Worm (Caenorhabditis elegans) whole organism, L3 larva: ENCODE data around the gene slc-25A10.
A peak's percentile ranks its signal among the peaks of the same experiment; 100 is the strongest.

Source experiments
- R02D3.7 ChIP-seq: fragments of 150-350 bp; optimal IDR thresholded peaks from 2 replicates; lab custom pipeline; 2014; ENCODE audit warnings: missing biosample characterization, missing genetic modification characterization
- ZK546.5 ChIP-seq: sonication (generic microtip); optimal IDR thresholded peaks from 2 replicates; lab custom pipeline; 2017; ENCODE audit warnings: missing biosample characterization, missing genetic modification characterization
- aly-2 ChIP-seq: fragments of 150-350 bp; optimal IDR thresholded peaks from 2 replicates; lab custom pipeline; 2014; ENCODE audit warnings: missing biosample characterization, missing genetic modification characterization
- ama-1 ChIP-seq: fragments of 150-350 bp; optimal IDR thresholded peaks from 2 replicates; lab custom pipeline; 2018
- ceh-16 ChIP-seq: sonication (generic microtip); optimal IDR thresholded peaks from 2 replicates; lab custom pipeline; 2017; ENCODE audit warnings: missing biosample characterization, missing genetic modification characterization
- ceh-28 ChIP-seq: fragments of 150-350 bp; optimal IDR thresholded peaks from 2 replicates; lab custom pipeline; 2014; ENCODE audit warnings: missing biosample characterization, missing genetic modification reagents, missing genetic modification characterization
- ceh-82 ChIP-seq: fragments of 150-350 bp; optimal IDR thresholded peaks from 2 replicates; lab custom pipeline; 2014; ENCODE audit warnings: missing biosample characterization, missing genetic modification characterization
- ceh-9 ChIP-seq: sonication (generic microtip); optimal IDR thresholded peaks from 2 replicates; lab custom pipeline; 2018; ENCODE audit warnings: missing biosample characterization, missing genetic modification characterization
- daf-12 ChIP-seq: fragments of 150-350 bp; optimal IDR thresholded peaks from 2 replicates; lab custom pipeline; 2014; ENCODE audit warnings: missing biosample characterization, missing genetic modification reagents, missing genetic modification characterization
- egl-27 ChIP-seq: sonication (generic microtip); optimal IDR thresholded peaks from 4 replicates; lab custom pipeline; 2017; ENCODE audit warnings: missing biosample characterization, missing genetic modification reagents, missing genetic modification characterization
- egl-5 ChIP-seq: fragments of 150-350 bp; optimal IDR thresholded peaks from 2 replicates; lab custom pipeline; 2017; ENCODE audit warnings: missing biosample characterization, missing genetic modification reagents, missing genetic modification characterization, inconsistent platforms
- elt-1 ChIP-seq: fragments of 150-350 bp; optimal IDR thresholded peaks from 2 replicates; lab custom pipeline; 2014; ENCODE audit warnings: missing biosample characterization, missing genetic modification characterization
- elt-2 ChIP-seq: sonication (generic microtip); optimal IDR thresholded peaks from 2 replicates; lab custom pipeline; 2016; ENCODE audit warnings: missing genetic modification reagents, mild to moderate bottlenecking, missing genetic modification characterization, missing compliant biosample characterization
- elt-3 ChIP-seq, 3 experiments: fragments of 150-350 bp in 1 of 3; sonication (generic microtip) in 2 of 3; optimal IDR thresholded peaks; 2 replicates in 2 of 3; 4 replicates in 1 of 3; lab custom pipeline; 2014 to 2017; ENCODE audit warnings: missing biosample characterization in 3 of 3, missing genetic modification characterization in 3 of 3
- eor-1 ChIP-seq, 2 experiments: fragments of 150-350 bp; optimal IDR thresholded peaks; 2 replicates each; lab custom pipeline; 2014 to 2018; ENCODE audit warnings: missing biosample characterization in 2 of 2, missing genetic modification characterization in 2 of 2
- fkh-10 ChIP-seq: sonication (generic microtip); optimal IDR thresholded peaks from 2 replicates; lab custom pipeline; 2017; ENCODE audit warnings: missing biosample characterization, missing genetic modification reagents, missing genetic modification characterization
- fkh-2 ChIP-seq: fragments of 150-350 bp; optimal IDR thresholded peaks from 2 replicates; lab custom pipeline; 2014; ENCODE audit warnings: missing biosample characterization, missing genetic modification reagents, missing genetic modification characterization
- fos-1 ChIP-seq: fragments of 150-350 bp; optimal IDR thresholded peaks from 2 replicates; lab custom pipeline; 2014; ENCODE audit warnings: missing biosample characterization, missing genetic modification characterization
- hmg-11 ChIP-seq: sonication (generic microtip); optimal IDR thresholded peaks from 2 replicates; lab custom pipeline; 2016; ENCODE audit warnings: missing genetic modification characterization, missing compliant biosample characterization
- jun-1 ChIP-seq: fragments of 150-350 bp; optimal IDR thresholded peaks from 2 replicates; lab custom pipeline; 2014; ENCODE audit warnings: missing biosample characterization, missing genetic modification reagents, missing genetic modification characterization
- lin-15B ChIP-seq: fragments of 150-350 bp; optimal IDR thresholded peaks from 2 replicates; lab custom pipeline; 2014; ENCODE audit warnings: missing biosample characterization, missing genetic modification characterization
- lin-39 ChIP-seq: fragments of 150-350 bp; optimal IDR thresholded peaks from 2 replicates; lab custom pipeline; 2018; ENCODE audit warnings: missing biosample characterization, missing genetic modification reagents, missing genetic modification characterization
- lsy-12 ChIP-seq: sonication (generic microtip); optimal IDR thresholded peaks from 2 replicates; lab custom pipeline; 2016; ENCODE audit warnings: mild to moderate bottlenecking, missing genetic modification characterization, missing compliant biosample characterization
- mdl-1 ChIP-seq: fragments of 150-350 bp; optimal IDR thresholded peaks from 2 replicates; lab custom pipeline; 2014; ENCODE audit warnings: missing biosample characterization, missing genetic modification characterization
- mml-1 ChIP-seq: fragments of 150-350 bp; sonication (generic microtip); optimal IDR thresholded peaks from 3 replicates; lab custom pipeline; 2014; ENCODE audit warnings: missing biosample characterization, missing genetic modification characterization
- nfya-1 ChIP-seq: sonication (generic microtip); optimal IDR thresholded peaks from 2 replicates; lab custom pipeline; 2017; ENCODE audit warnings: missing genetic modification characterization, mild to moderate bottlenecking, missing compliant biosample characterization, antibody characterized with exemption, moderate library complexity; ENCODE audit not compliant: insufficient read depth
- nhr-11 ChIP-seq: fragments of 150-350 bp; optimal IDR thresholded peaks from 2 replicates; lab custom pipeline; 2014; ENCODE audit warnings: missing biosample characterization, missing genetic modification characterization
- nhr-12 ChIP-seq: fragments of 150-350 bp; optimal IDR thresholded peaks from 2 replicates; lab custom pipeline; 2014; ENCODE audit warnings: missing biosample characterization, missing genetic modification characterization
- nhr-23 ChIP-seq: fragments of 150-350 bp; optimal IDR thresholded peaks from 2 replicates; lab custom pipeline; 2014; ENCODE audit warnings: missing biosample characterization, missing genetic modification reagents, missing genetic modification characterization
- nhr-237 ChIP-seq: fragments of 150-350 bp; optimal IDR thresholded peaks from 2 replicates; lab custom pipeline; 2014; ENCODE audit warnings: missing biosample characterization, missing genetic modification characterization
- nhr-25 ChIP-seq: sonication (generic microtip); optimal IDR thresholded peaks from 2 replicates; lab custom pipeline; 2017; ENCODE audit warnings: missing biosample characterization, missing genetic modification characterization
- nhr-28 ChIP-seq: fragments of 150-350 bp; optimal IDR thresholded peaks from 2 replicates; lab custom pipeline; 2014; ENCODE audit warnings: missing biosample characterization, missing genetic modification characterization
- nhr-43 ChIP-seq: sonication (generic microtip); optimal IDR thresholded peaks from 2 replicates; lab custom pipeline; 2016; ENCODE audit warnings: mild to moderate bottlenecking, missing genetic modification characterization, missing compliant biosample characterization; ENCODE audit not compliant: poor library complexity, severe bottlenecking
- nhr-67 ChIP-seq: fragments of 150-350 bp; optimal IDR thresholded peaks from 2 replicates; lab custom pipeline; 2014; ENCODE audit warnings: missing biosample characterization, missing genetic modification characterization
- nhr-76 ChIP-seq: fragments of 150-350 bp; sonication (generic microtip); optimal IDR thresholded peaks from 5 replicates; lab custom pipeline; 2014; ENCODE audit warnings: missing biosample characterization, missing genetic modification characterization
- nhr-77 ChIP-seq: fragments of 150-350 bp; optimal IDR thresholded peaks from 2 replicates; lab custom pipeline; 2014; ENCODE audit warnings: missing biosample characterization, missing genetic modification characterization
- pha-4 ChIP-seq: fragments of 150-350 bp; optimal IDR thresholded peaks from 2 replicates; lab custom pipeline; 2014; ENCODE audit warnings: missing biosample characterization, missing genetic modification reagents, missing genetic modification characterization
- pqm-1 ChIP-seq: fragments of 150-350 bp; optimal IDR thresholded peaks from 2 replicates; lab custom pipeline; 2017; ENCODE audit warnings: missing biosample characterization, missing genetic modification characterization, inconsistent platforms
- sea-2 ChIP-seq: fragments of 150-350 bp; sonication (generic microtip); optimal IDR thresholded peaks from 4 replicates; lab custom pipeline; 2014; ENCODE audit warnings: missing biosample characterization, missing genetic modification reagents, missing genetic modification characterization
- skn-1 ChIP-seq: fragments of 150-350 bp; optimal IDR thresholded peaks from 2 replicates; lab custom pipeline; 2014; ENCODE audit warnings: missing biosample characterization, missing genetic modification characterization
- snpc-4 ChIP-seq: fragments of 150-350 bp; optimal IDR thresholded peaks from 2 replicates; lab custom pipeline; 2014; ENCODE audit warnings: missing biosample characterization, missing genetic modification characterization
- tbx-2 ChIP-seq: sonication (generic microtip); optimal IDR thresholded peaks from 2 replicates; lab custom pipeline; 2016; ENCODE audit warnings: mild to moderate bottlenecking, missing genetic modification characterization, missing compliant biosample characterization
- unc-39 ChIP-seq: sonication (generic microtip); optimal IDR thresholded peaks from 4 replicates; lab custom pipeline; 2017; ENCODE audit warnings: missing biosample characterization, missing genetic modification characterization
- unc-62 ChIP-seq: fragments of 150-350 bp; sonication (generic microtip); optimal IDR thresholded peaks from 4 replicates; lab custom pipeline; 2014; ENCODE audit warnings: missing biosample characterization, missing genetic modification reagents, missing genetic modification characterization
- zag-1 ChIP-seq: fragments of 150-350 bp; optimal IDR thresholded peaks from 2 replicates; lab custom pipeline; 2014; ENCODE audit warnings: missing biosample characterization, missing genetic modification characterization
- ztf-11 ChIP-seq: fragments of 150-350 bp; optimal IDR thresholded peaks from 2 replicates; lab custom pipeline; 2014; ENCODE audit warnings: missing biosample characterization, missing genetic modification characterization
- ztf-4 ChIP-seq: fragments of 150-350 bp; optimal IDR thresholded peaks from 2 replicates; lab custom pipeline; 2014; ENCODE audit warnings: missing biosample characterization, missing genetic modification characterization

Gene slc-25A10

DNA sequence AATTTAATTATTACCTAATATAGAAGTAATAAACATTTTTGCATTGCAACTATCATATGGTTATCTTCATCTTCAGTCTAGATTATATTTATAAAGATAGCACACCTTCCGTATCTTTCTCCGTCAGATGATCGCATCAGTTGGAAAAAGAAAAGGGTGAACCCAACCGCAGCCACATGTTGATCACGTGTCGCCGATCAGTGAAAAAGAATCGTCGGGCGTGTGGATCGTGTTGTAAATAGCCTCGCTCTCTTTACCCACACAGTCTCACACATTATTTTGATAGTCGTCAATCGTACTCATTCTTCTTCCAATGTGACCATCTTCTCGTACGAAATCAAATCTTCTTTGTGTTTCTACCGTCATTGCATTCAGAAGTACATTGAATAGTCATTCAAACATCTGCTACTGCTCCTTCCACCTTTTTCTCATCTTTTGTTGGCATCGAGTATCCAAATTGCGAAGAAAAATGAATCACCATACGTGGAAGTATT is 18.4 kb upstream of the slc-25A10 start (continued):
- TF ChIP-seq nhr-77 (peak; percentile 13), eor-1 (tag; optimal IDR thresholded peaks at IDR 0.05; lab: Kevin White, UChicago) (peak in 1 of 2 experiments; percentile 71)

DNA sequence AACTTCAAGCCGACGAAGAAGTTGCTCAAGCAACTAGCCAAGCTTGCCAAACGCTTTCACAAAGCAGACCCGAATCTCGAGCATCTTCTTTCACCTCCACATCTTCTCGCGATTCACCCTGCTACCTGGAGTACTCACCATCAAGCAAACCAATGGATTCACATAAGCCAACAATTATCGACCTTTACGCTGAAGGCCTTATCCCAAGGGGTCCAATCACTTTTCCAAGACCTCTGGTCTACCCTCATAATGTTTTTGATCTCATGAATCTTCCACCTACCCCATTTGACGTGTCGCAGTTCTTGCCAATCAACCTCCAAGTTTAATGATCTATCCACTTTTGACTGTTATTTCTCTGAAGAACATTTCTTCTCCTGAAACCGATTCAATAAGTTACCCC is 17.9 kb upstream of the slc-25A10 start:
- TF ChIP-seq ama-1 (lab: Kevin White, UChicago) (peak; percentile 91), nhr-12 (tag; lab: Kevin White, UChicago) (no peak)

DNA sequence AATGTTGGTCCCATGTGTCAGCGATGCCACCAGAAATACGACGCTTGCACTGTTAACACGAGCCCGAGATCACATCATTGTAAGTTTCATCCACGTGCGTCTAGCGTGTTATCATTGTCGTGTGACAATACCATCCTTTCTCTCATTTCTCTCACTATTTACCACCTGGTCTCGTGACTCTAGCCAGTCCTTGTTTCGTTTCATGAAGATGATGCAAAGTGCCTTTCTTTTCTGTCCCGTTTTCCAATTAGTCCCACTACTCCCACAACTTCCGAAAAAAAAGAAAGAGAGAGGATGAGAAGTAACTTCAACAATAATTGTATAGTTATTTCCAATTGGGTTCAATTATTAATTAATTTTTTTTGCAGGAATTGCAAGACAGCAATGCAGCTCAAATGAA is 17.4 kb upstream of the slc-25A10 start:
- TF ChIP-seq skn-1 (tag; lab: Kevin White, UChicago): no peak
- peak; percentile 100 for TF ChIP-seq mdl-1 (tag; lab: Kevin White, UChicago)
- peak; percentile 78 for TF ChIP-seq nhr-25 (tag; lab: Kevin White, UChicago)
- peak; percentile 69 for TF ChIP-seq nhr-23 (tag; lab: Kevin White, UChicago)
- TF ChIP-seq lin-39 (tag; lab: Kevin White, UChicago): no peak
- TF ChIP-seq ceh-28: no peak
- no peak for TF ChIP-seq ceh-16
- TF ChIP-seq egl-5 (tag; lab: Kevin White, UChicago): no peak
- TF ChIP-seq ceh-9 (tag; lab: Kevin White, UChicago): no peak
- TF ChIP-seq unc-39: no peak
- peak in 1 of 3 experiments; percentile 33 for TF ChIP-seq elt-3 (tag; optimal IDR thresholded peaks at IDR 0.05; lab: Kevin White, UChicago)
- TF ChIP-seq lsy-12 (tag; lab: Kevin White, UChicago): no peak
- no peak for TF ChIP-seq hmg-11 (tag; lab: Kevin White, UChicago)
- TF ChIP-seq unc-62 (GFP tag; lab: Kevin White, UChicago): no peak
- no peak for TF ChIP-seq nhr-77
- TF ChIP-seq nhr-67: no peak
- TF ChIP-seq ztf-4: no peak
- TF ChIP-seq pha-4: peak; percentile 75
- TF ChIP-seq sea-2 (GFP tag; lab: Kevin White, UChicago): no peak
- TF ChIP-seq nhr-237 (tag; lab: Kevin White, UChicago): no peak
- no peak for TF ChIP-seq elt-1 (tag; lab: Kevin White, UChicago)
- TF ChIP-seq lin-15B (tag; lab: Kevin White, UChicago): no peak
- TF ChIP-seq nfya-1 (tag; lab: Kevin White, UChicago): peak; percentile 68
- TF ChIP-seq nhr-11 (tag; lab: Kevin White, UChicago): no peak
- TF ChIP-seq egl-27 (tag; lab: Kevin White, UChicago): peak; percentile 74
- TF ChIP-seq ztf-11 (tag; lab: Kevin White, UChicago): no peak
- no peak for TF ChIP-seq nhr-28 (tag; lab: Kevin White, UChicago)
- no peak for TF ChIP-seq fos-1 (tag; lab: Kevin White, UChicago)
- TF ChIP-seq nhr-43: no peak
- peak; percentile 61 for TF ChIP-seq elt-2 (tag; lab: Kevin White, UChicago)
- TF ChIP-seq zag-1 (tag; lab: Kevin White, UChicago): no peak
- no peak for TF ChIP-seq nhr-12 (tag; lab: Kevin White, UChicago)
- TF ChIP-seq eor-1 (tag; optimal IDR thresholded peaks at IDR 0.05; lab: Kevin White, UChicago): no peak
- no peak for TF ChIP-seq R02D3.7 (tag; lab: Kevin White, UChicago)
- TF ChIP-seq ZK546.5 (tag; lab: Kevin White, UChicago): no peak
- no peak for TF ChIP-seq tbx-2
- TF ChIP-seq jun-1: peak; percentile 84
- peak; percentile 74 for TF ChIP-seq ama-1 (lab: Kevin White, UChicago)
- no peak for TF ChIP-seq ceh-82 (tag; lab: Kevin White, UChicago)
- TF ChIP-seq mml-1: peak; percentile 86
- no peak for TF ChIP-seq nhr-76
- no peak for TF ChIP-seq fkh-2 (tag; lab: Kevin White, UChicago)
- no peak for TF ChIP-seq snpc-4
- TF ChIP-seq daf-12 (tag; lab: Kevin White, UChicago): no peak
- no peak for TF ChIP-seq aly-2 (tag; lab: Kevin White, UChicago)
- TF ChIP-seq pqm-1: peak; percentile 60
- TF ChIP-seq fkh-10 (GFP tag; lab: Kevin White, UChicago): no peak
- TF ChIP-seq, all 47 proteins: peak for 12
